Worm (Caenorhabditis elegans): ENCODE measurements around the gene col-183.

ce11 chrX:13466926-13467866, at the start of gene col-183:
- TF ChIP-seq dpl-1 (GFP tag; optimal IDR thresholded peaks at IDR 0.05) (no peak), nhr-77 (tag; optimal IDR thresholded peaks at IDR 0.05) (no peak), nhr-20 (tag; optimal IDR thresholded peaks at IDR 0.05) (no peak)

Data from whole organism, L1 larva.